Worm (Caenorhabditis elegans) whole organism, L3 larva: ENCODE data around the gene srd-67.
A peak's percentile ranks its signal among the peaks of the same experiment; 100 is the strongest.

Source experiments
- ceh-28 ChIP-seq: fragments of 150-350 bp; optimal IDR thresholded peaks from 2 replicates; lab custom pipeline; 2014; ENCODE audit warnings: missing biosample characterization, missing genetic modification reagents, missing genetic modification characterization
- egl-27 ChIP-seq: sonication (generic microtip); optimal IDR thresholded peaks from 4 replicates; lab custom pipeline; 2017; ENCODE audit warnings: missing biosample characterization, missing genetic modification reagents, missing genetic modification characterization
- elt-1 ChIP-seq: fragments of 150-350 bp; optimal IDR thresholded peaks from 2 replicates; lab custom pipeline; 2014; ENCODE audit warnings: missing biosample characterization, missing genetic modification characterization
- fkh-10 ChIP-seq: sonication (generic microtip); optimal IDR thresholded peaks from 2 replicates; lab custom pipeline; 2017; ENCODE audit warnings: missing biosample characterization, missing genetic modification reagents, missing genetic modification characterization
- jun-1 ChIP-seq: fragments of 150-350 bp; optimal IDR thresholded peaks from 2 replicates; lab custom pipeline; 2014; ENCODE audit warnings: missing biosample characterization, missing genetic modification reagents, missing genetic modification characterization
- mdl-1 ChIP-seq: fragments of 150-350 bp; optimal IDR thresholded peaks from 2 replicates; lab custom pipeline; 2014; ENCODE audit warnings: missing biosample characterization, missing genetic modification characterization
- nhr-237 ChIP-seq: fragments of 150-350 bp; optimal IDR thresholded peaks from 2 replicates; lab custom pipeline; 2014; ENCODE audit warnings: missing biosample characterization, missing genetic modification characterization
- nhr-28 ChIP-seq: fragments of 150-350 bp; optimal IDR thresholded peaks from 2 replicates; lab custom pipeline; 2014; ENCODE audit warnings: missing biosample characterization, missing genetic modification characterization
- pqm-1 ChIP-seq: fragments of 150-350 bp; optimal IDR thresholded peaks from 2 replicates; lab custom pipeline; 2017; ENCODE audit warnings: missing biosample characterization, missing genetic modification characterization, inconsistent platforms
- snpc-4 ChIP-seq: fragments of 150-350 bp; optimal IDR thresholded peaks from 2 replicates; lab custom pipeline; 2014; ENCODE audit warnings: missing biosample characterization, missing genetic modification characterization
- tbx-2 ChIP-seq: sonication (generic microtip); optimal IDR thresholded peaks from 2 replicates; lab custom pipeline; 2016; ENCODE audit warnings: mild to moderate bottlenecking, missing genetic modification characterization, missing compliant biosample characterization
- unc-62 ChIP-seq: fragments of 150-350 bp; sonication (generic microtip); optimal IDR thresholded peaks from 4 replicates; lab custom pipeline; 2014; ENCODE audit warnings: missing biosample characterization, missing genetic modification reagents, missing genetic modification characterization
- ztf-4 ChIP-seq: fragments of 150-350 bp; optimal IDR thresholded peaks from 2 replicates; lab custom pipeline; 2014; ENCODE audit warnings: missing biosample characterization, missing genetic modification characterization

- TF ChIP-seq pqm-1 (tag; lab: Kevin White, UChicago), result no peak
- TF ChIP-seq unc-62 (GFP tag; lab: Kevin White, UChicago), result no peak
- TF ChIP-seq snpc-4 (tag; lab: Kevin White, UChicago), result no peak
- no peak for TF ChIP-seq ztf-4 (tag; lab: Kevin White, UChicago)
- TF ChIP-seq ceh-28, result peak; percentile 98
- TF ChIP-seq nhr-237, result no peak
- no peak for TF ChIP-seq mdl-1 (tag; lab: Kevin White, UChicago)
- no peak for TF ChIP-seq nhr-28
- TF ChIP-seq fkh-10 (GFP tag; lab: Kevin White, UChicago), result no peak
- no peak for TF ChIP-seq egl-27 (tag; lab: Kevin White, UChicago)
- no peak for TF ChIP-seq elt-1
- TF ChIP-seq jun-1 (tag; lab: Kevin White, UChicago), result no peak
- no peak for TF ChIP-seq tbx-2
Measured at ce11 chrIII:2281975-2282957, 36.6 kb upstream of the srd-67 start, which contains the start of gene Y54F10BM.3.
